Worm (Caenorhabditis elegans): ENCODE data around the gene glb-4.

DNA sequence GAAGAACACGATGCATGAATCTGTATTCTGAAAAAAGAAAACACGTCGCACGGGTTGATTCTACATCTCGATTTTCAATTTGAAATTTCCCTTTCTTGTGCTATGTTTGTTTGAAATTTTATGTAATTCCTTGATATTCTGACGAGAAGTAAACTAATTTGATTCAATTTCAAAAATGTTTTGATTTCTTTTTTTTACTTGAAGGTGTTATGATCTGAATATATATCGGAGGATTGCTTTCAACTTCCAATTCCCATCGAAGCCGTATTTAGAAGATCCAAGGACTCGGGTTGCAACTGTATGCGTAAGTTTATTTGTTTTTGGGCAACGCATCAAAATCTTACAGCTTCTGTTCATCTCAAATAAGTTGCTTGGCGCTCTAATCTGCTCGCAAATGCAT lies 16.4 kb upstream of the glb-4 start, which contains the start of gene F40F8.1:
- TF ChIP-seq dpl-1 (GFP tag; optimal IDR thresholded peaks at IDR 0.05) (no peak), aly-2 (tag; optimal IDR thresholded peaks at IDR 0.05) (no peak), aha-1 (tag) (no peak), snpc-4 (tag; optimal IDR thresholded peaks at IDR 0.05) (no peak), egl-27 (tag; optimal IDR thresholded peaks at IDR 0.05) (no peak), nhr-77 (tag; optimal IDR thresholded peaks at IDR 0.05) (no peak), nhr-237 (tag; optimal IDR thresholded peaks at IDR 0.05) (no peak), ztf-11 (tag; optimal IDR thresholded peaks at IDR 0.05) (no peak), nhr-11 (tag; optimal IDR thresholded peaks at IDR 0.05) (no peak), duxl-1 (tag; optimal IDR thresholded peaks at IDR 0.05; ENCODE audit: poor library complexity) (no peak)
